Worm (Caenorhabditis elegans) whole organism, L2 larva: ENCODE data around the gene H12I19.115.

Experiments
- aly-2 ChIP-seq: fragments of 150-350 bp; optimal IDR thresholded peaks from 2 replicates; lab custom pipeline; 2014; ENCODE audit warnings: missing biosample characterization, missing genetic modification characterization
- ceh-16 ChIP-seq: fragments of 150-350 bp; optimal IDR thresholded peaks from 2 replicates; lab custom pipeline; 2014; ENCODE audit warnings: missing biosample characterization, missing genetic modification characterization
- ceh-82 ChIP-seq: fragments of 150-350 bp; optimal IDR thresholded peaks from 2 replicates; lab custom pipeline; 2014; ENCODE audit warnings: missing biosample characterization, missing genetic modification characterization
- elt-1 ChIP-seq: fragments of 150-350 bp; optimal IDR thresholded peaks from 2 replicates; lab custom pipeline; 2014; ENCODE audit warnings: missing biosample characterization, missing genetic modification characterization
- lin-39 ChIP-seq: fragments of 150-350 bp; optimal IDR thresholded peaks from 2 replicates; lab custom pipeline; 2014; ENCODE audit warnings: missing biosample characterization, missing genetic modification reagents, missing genetic modification characterization
- nhr-129 ChIP-seq: fragments of 150-350 bp; optimal IDR thresholded peaks from 2 replicates; lab custom pipeline; 2014; ENCODE audit warnings: missing biosample characterization, missing genetic modification characterization
- nhr-237 ChIP-seq: fragments of 150-350 bp; optimal IDR thresholded peaks from 2 replicates; lab custom pipeline; 2014; ENCODE audit warnings: missing biosample characterization, missing genetic modification characterization
- nhr-6 ChIP-seq: fragments of 150-350 bp; optimal IDR thresholded peaks from 2 replicates; lab custom pipeline; 2014; ENCODE audit warnings: missing biosample characterization, missing genetic modification characterization
- unc-39 ChIP-seq: fragments of 150-350 bp; optimal IDR thresholded peaks from 2 replicates; lab custom pipeline; 2014; ENCODE audit warnings: missing biosample characterization, missing genetic modification characterization
- unc-62 ChIP-seq: fragments of 150-350 bp; optimal IDR thresholded peaks from 2 replicates; lab custom pipeline; 2014; ENCODE audit warnings: missing biosample characterization, missing genetic modification reagents, missing genetic modification characterization
- ztf-4 ChIP-seq: fragments of 150-350 bp; optimal IDR thresholded peaks from 2 replicates; lab custom pipeline; 2014; ENCODE audit warnings: missing biosample characterization, missing genetic modification characterization

DNA sequence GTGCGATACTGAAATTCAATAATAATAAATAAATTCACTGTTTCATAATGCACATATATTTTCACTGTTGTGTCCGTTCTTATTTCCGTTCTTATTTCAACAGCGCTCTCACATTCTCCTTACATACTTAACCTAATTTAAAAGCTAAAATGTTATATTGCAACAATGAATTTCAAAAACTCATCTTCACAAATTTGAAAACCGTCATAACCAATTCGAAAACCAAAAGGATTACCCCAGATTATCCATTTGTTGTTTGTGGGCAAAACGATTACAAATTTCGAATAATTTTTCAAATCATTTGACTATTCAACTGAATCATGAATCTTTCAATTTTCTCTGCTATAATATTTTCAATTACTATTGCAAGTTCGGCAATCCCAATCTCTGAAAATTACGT, 44.5 kb upstream of the H12I19.115 start, which contains the start of gene R05A10.4:
- TF ChIP-seq unc-62 (GFP tag; lab: Kevin White, UChicago) (no peak), aly-2 (tag; lab: Kevin White, UChicago) (no peak), ceh-16 (no peak), unc-39 (tag; lab: Kevin White, UChicago) (no peak), lin-39 (no peak), nhr-129 (tag; lab: Kevin White, UChicago) (no peak), ceh-82 (tag; lab: Kevin White, UChicago) (no peak), nhr-6 (tag; lab: Kevin White, UChicago) (no peak), elt-1 (tag; lab: Kevin White, UChicago) (no peak), nhr-237 (tag; lab: Kevin White, UChicago) (no peak), ztf-4 (no peak)
